Worm (Caenorhabditis elegans): Measurements from ENCODE around the gene ptp-5.1.

Gene ptp-5.1

DNA sequence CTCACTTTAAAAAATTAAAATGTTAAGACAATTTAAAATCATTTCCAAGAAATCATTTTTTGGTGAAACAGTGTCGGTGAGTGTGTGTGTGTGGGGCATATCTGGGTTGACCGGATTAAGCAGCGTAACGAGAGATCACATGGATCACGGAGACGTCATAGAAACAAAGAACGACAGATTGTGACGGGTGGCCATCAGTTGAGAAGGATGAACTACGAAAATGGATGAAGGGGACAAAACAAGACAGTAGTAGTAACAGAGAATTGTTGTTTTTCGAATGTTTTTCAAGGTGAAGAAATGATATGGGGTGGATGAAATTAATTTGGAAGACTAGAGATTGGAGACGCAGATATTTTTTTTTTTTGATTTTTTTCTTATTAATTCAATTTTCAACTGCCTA lies 29.6 kb upstream of the ptp-5.1 start:
- TF ChIP-seq ttx-3 (tag; optimal IDR thresholded peaks at IDR 0.05) (no peak), K02D7.2 (tag; optimal IDR thresholded peaks at IDR 0.05) (no peak), fkh-10 (GFP tag; optimal IDR thresholded peaks at IDR 0.05) (no peak), ahr-1 (tag; optimal IDR thresholded peaks at IDR 0.05) (no peak), unc-55 (GFP tag; optimal IDR thresholded peaks at IDR 0.05) (peak; percentile 15), hlh-8 (tag; optimal IDR thresholded peaks at IDR 0.05) (no peak), pag-3 (tag; optimal IDR thresholded peaks at IDR 0.05; ENCODE audit: borderline replicate concordance) (no peak), sox-4 (tag; optimal IDR thresholded peaks at IDR 0.05) (no peak)

- TF ChIP-seq pax-1 (tag; optimal IDR thresholded peaks at IDR 0.05) = no peak
- TF ChIP-seq unc-42 (tag; optimal IDR thresholded peaks at IDR 0.05) = peak; percentile 88
Measured at ce11 chrIV:5137809-5138208, 28.3 kb upstream of the ptp-5.1 start.

DNA sequence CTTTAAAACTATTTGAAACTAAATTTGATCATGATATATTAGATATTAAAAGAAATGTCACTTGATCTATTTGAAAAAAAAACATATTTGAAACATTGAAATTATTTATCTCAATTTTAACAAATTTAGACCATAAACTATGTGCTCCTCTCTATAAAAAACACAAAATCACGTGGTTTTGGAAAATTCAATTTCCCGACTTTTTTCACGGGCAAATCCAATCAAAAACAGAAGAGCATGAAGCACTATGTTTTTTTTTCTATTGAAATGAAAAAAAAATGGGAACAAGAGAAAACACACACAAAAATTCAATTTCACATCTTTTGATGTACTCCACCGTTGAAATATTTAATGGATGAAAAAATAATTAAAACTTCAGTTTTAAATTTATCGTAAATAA lies 26.9 kb upstream of the ptp-5.1 start:
- peak; percentile 72 for TF ChIP-seq unc-42 (tag; optimal IDR thresholded peaks at IDR 0.05)
- no peak for TF ChIP-seq fkh-6 (tag; optimal IDR thresholded peaks at IDR 0.05)
- no peak for TF ChIP-seq nhr-11 (tag; optimal IDR thresholded peaks at IDR 0.05)
- TF ChIP-seq Y22D7AL.16 (tag; optimal IDR thresholded peaks at IDR 0.05) = no peak
- TF ChIP-seq nfya-1 (tag; optimal IDR thresholded peaks at IDR 0.05) = no peak
- no peak for TF ChIP-seq elt-4 (tag; optimal IDR thresholded peaks at IDR 0.05)
- no peak for TF ChIP-seq rnt-1 (tag; optimal IDR thresholded peaks at IDR 0.05)
- TF ChIP-seq ceh-14 (tag; optimal IDR thresholded peaks at IDR 0.05) = no peak

- no peak for TF ChIP-seq C08G9.2 (tag; optimal IDR thresholded peaks at IDR 0.05)
- TF ChIP-seq tbx-2 (tag; optimal IDR thresholded peaks at IDR 0.05) = no peak
- no peak for TF ChIP-seq mec-3 (tag; optimal IDR thresholded peaks at IDR 0.05; ENCODE audit: borderline replicate concordance)
- TF ChIP-seq ceh-31 (tag; optimal IDR thresholded peaks at IDR 0.05) = no peak
- TF ChIP-seq hlh-8 (tag; optimal IDR thresholded peaks at IDR 0.05) = no peak
- TF ChIP-seq ceh-45 (GFP tag; IDR thresholded peaks at IDR 0.05) = no peak
Measured at ce11 chrIV:5139972-5140371, 26.2 kb upstream of the ptp-5.1 start.

- no peak for TF ChIP-seq K09A11.1 (tag; optimal IDR thresholded peaks at IDR 0.05; ENCODE audit: insufficient read depth)
- no peak for TF ChIP-seq nhr-11 (tag; optimal IDR thresholded peaks at IDR 0.05)
- no peak for TF ChIP-seq ama-1 (optimal IDR thresholded peaks at IDR 0.05)
- TF ChIP-seq hlh-15 (tag; optimal IDR thresholded peaks at IDR 0.05) = no peak
- TF ChIP-seq nhr-232 (tag; optimal IDR thresholded peaks at IDR 0.05) = no peak
- TF ChIP-seq C38D4.7 (GFP tag; optimal IDR thresholded peaks at IDR 0.05) = no peak
- no peak for TF ChIP-seq pha-2 (tag; optimal IDR thresholded peaks at IDR 0.05)
- TF ChIP-seq tbx-7 (tag; optimal IDR thresholded peaks at IDR 0.05) = no peak
- TF ChIP-seq pqm-1 (tag; optimal IDR thresholded peaks at IDR 0.05) = no peak
- no peak for TF ChIP-seq pat-9 (tag; optimal IDR thresholded peaks at IDR 0.05)
- TF ChIP-seq ref-2 (tag; optimal IDR thresholded peaks at IDR 0.05) = no peak
- TF ChIP-seq hlh-30 (tag; optimal IDR thresholded peaks at IDR 0.05; ENCODE audit: insufficient read depth) = no peak
- no peak for TF ChIP-seq syd-9 (tag; optimal IDR thresholded peaks at IDR 0.05)
- no peak for TF ChIP-seq sox-2 (GFP tag; IDR thresholded peaks at IDR 0.05)
- no peak for TF ChIP-seq pax-1 (tag; optimal IDR thresholded peaks at IDR 0.05)
Measured at ce11 chrIV:5149793-5150192, 16.3 kb upstream of the ptp-5.1 start, which contains the start of gene C24D10.5. Gene C24D10.5, plus strand, starts transcription at chrIV:5150093.

- no peak for TF ChIP-seq mec-3 (tag; optimal IDR thresholded peaks at IDR 0.05; ENCODE audit: borderline replicate concordance)
- TF ChIP-seq hlh-6 (tag; optimal IDR thresholded peaks at IDR 0.05) = no peak
- no peak for TF ChIP-seq ceh-45 (GFP tag; IDR thresholded peaks at IDR 0.05)
- TF ChIP-seq unc-3 (GFP tag; conservative IDR thresholded peaks at IDR 0.05) = no peak
- TF ChIP-seq unc-3 (tag; optimal IDR thresholded peaks at IDR 0.05) = no peak
- no peak for TF ChIP-seq sox-4 (tag; optimal IDR thresholded peaks at IDR 0.05)
- TF ChIP-seq ceh-14 (tag; optimal IDR thresholded peaks at IDR 0.05) = no peak
- no peak for TF ChIP-seq C38D4.7 (GFP tag; optimal IDR thresholded peaks at IDR 0.05)
- no peak for TF ChIP-seq hlh-15 (tag; optimal IDR thresholded peaks at IDR 0.05)
- no peak for TF ChIP-seq ceh-30 (tag; optimal IDR thresholded peaks at IDR 0.05)
- no peak for TF ChIP-seq syd-9 (tag; optimal IDR thresholded peaks at IDR 0.05)
Measured at ce11 chrIV:5152391-5152790, 13.7 kb upstream of the ptp-5.1 start, which contains the start of gene soc-2. Gene soc-2, minus strand, starts transcription at chrIV:5152491.

Measured in whole organism, late embryonic.